Fruit fly (Drosophila melanogaster) whole organism, embryonic: ENCODE results near the gene Orc2.

Experiments used
- Bdp1 ChIP-seq: fragments of 200-800 bp; sonication (Bioruptor generic); optimal IDR thresholded peaks from 3 replicates; lab custom pipeline; 2016; ENCODE audit warnings: missing biosample characterization, missing genetic modification characterization
- Blimp-1 ChIP-seq: fragments of 200-800 bp; sonication (Bioruptor generic); optimal IDR thresholded peaks from 3 replicates; lab custom pipeline; 2018; ENCODE audit warnings: missing biosample characterization, missing genetic modification characterization, mild to moderate bottlenecking, moderate library complexity, missing genetic modification reagents
- Bteb2 ChIP-seq: fragments of 200-800 bp; sonication (Bioruptor generic); optimal IDR thresholded peaks from 2 replicates; lab custom pipeline; 2016; ENCODE audit warnings: missing biosample characterization, missing genetic modification characterization
- CG10267 ChIP-seq: fragments of 200-800 bp; sonication (Bioruptor generic); optimal IDR thresholded peaks from 2 replicates; lab custom pipeline; 2018; ENCODE audit warnings: missing biosample characterization, mild to moderate bottlenecking, missing genetic modification characterization, moderate library complexity
- CG10543 ChIP-seq: fragments of 200-800 bp; sonication (Bioruptor generic); optimal IDR thresholded peaks from 3 replicates; lab custom pipeline; 2017; ENCODE audit warnings: missing biosample characterization, mild to moderate bottlenecking, missing genetic modification characterization, moderate library complexity
- CG10654 ChIP-seq: fragments of 200-800 bp; sonication (Bioruptor generic); optimal IDR thresholded peaks from 2 replicates; lab custom pipeline; 2016; ENCODE audit warnings: missing biosample characterization, missing genetic modification characterization
- CG11695 ChIP-seq: fragments of 200-800 bp; sonication (Bioruptor generic); IDR thresholded peaks from 3 replicates; pipeline ENCODE4 v1.3.6; 2022; ENCODE audit warnings: missing biosample characterization, missing genetic modification characterization
- CG12104 ChIP-seq: fragments of 200-800 bp; sonication (Bioruptor generic); optimal IDR thresholded peaks from 3 replicates; lab custom pipeline; 2016; ENCODE audit warnings: missing biosample characterization, missing genetic modification characterization
- CG12942 ChIP-seq: fragments of 200-800 bp; sonication (Bioruptor generic); optimal IDR thresholded peaks from 3 replicates; lab custom pipeline; 2016; ENCODE audit warnings: missing biosample characterization, missing genetic modification characterization
- CG15073 ChIP-seq: fragments of 200-800 bp; sonication (Bioruptor generic); optimal IDR thresholded peaks from 2 replicates; lab custom pipeline; 2016; ENCODE audit warnings: missing biosample characterization, missing genetic modification characterization
- CG16863 ChIP-seq: fragments of 200-800 bp; sonication (Bioruptor generic); optimal IDR thresholded peaks from 3 replicates; lab custom pipeline; 2016; ENCODE audit warnings: missing biosample characterization, missing genetic modification characterization
- CG18599 ChIP-seq: fragments of 200-800 bp; sonication (Bioruptor generic); optimal IDR thresholded peaks from 3 replicates; lab custom pipeline; 2017; ENCODE audit warnings: missing biosample characterization, missing genetic modification characterization, mild to moderate bottlenecking, moderate library complexity, missing genetic modification reagents
- CG2678 ChIP-seq: fragments of 200-800 bp; sonication (Bioruptor generic); optimal IDR thresholded peaks from 3 replicates; lab custom pipeline; 2019; ENCODE audit warnings: missing biosample characterization, mild to moderate bottlenecking, missing genetic modification characterization, moderate library complexity
- CG2889 ChIP-seq: fragments of 200-800 bp; sonication (Bioruptor generic); IDR thresholded peaks from 3 replicates; pipeline ENCODE4 v1.3.6; 2022; ENCODE audit warnings: missing biosample characterization, missing genetic modification characterization
- CG32532 ChIP-seq: fragments of 200-800 bp; sonication (Bioruptor generic); IDR thresholded peaks from 2 replicates; pipeline ENCODE4 v1.3.6; 2022; ENCODE audit warnings: missing biosample characterization, missing genetic modification characterization
- CG33557 ChIP-seq: fragments of 200-800 bp; sonication (Bioruptor generic); optimal IDR thresholded peaks from 2 replicates; lab custom pipeline; 2019; ENCODE audit warnings: missing biosample characterization, mild to moderate bottlenecking, missing genetic modification characterization, moderate library complexity
- CG4328 ChIP-seq: fragments of 200-800 bp; sonication (Bioruptor generic); optimal IDR thresholded peaks from 3 replicates; lab custom pipeline; 2017; ENCODE audit warnings: missing biosample characterization, missing genetic modification reagents, missing genetic modification characterization
- CG4854 ChIP-seq: fragments of 200-800 bp; sonication (Bioruptor generic); optimal IDR thresholded peaks from 2 replicates; lab custom pipeline; 2016; ENCODE audit warnings: missing biosample characterization, missing genetic modification characterization, inconsistent platforms
- CG5953 ChIP-seq: fragments of 200-800 bp; sonication (Bioruptor generic); IDR thresholded peaks from 2 replicates; pipeline ENCODE4 v1.3.6; 2022; ENCODE audit warnings: missing biosample characterization, missing genetic modification characterization
- CG7987 ChIP-seq: fragments of 200-800 bp; sonication (Bioruptor generic); optimal IDR thresholded peaks from 2 replicates; lab custom pipeline; 2018; ENCODE audit warnings: missing biosample characterization, mild to moderate bottlenecking, missing genetic modification characterization, moderate library complexity
- CG8359 ChIP-seq: fragments of 200-800 bp; sonication (Bioruptor generic); optimal IDR thresholded peaks from 2 replicates; lab custom pipeline; 2017; ENCODE audit warnings: missing biosample characterization, mild to moderate bottlenecking, missing genetic modification characterization, borderline replicate concordance
- CG8388 ChIP-seq: fragments of 200-800 bp; sonication (Bioruptor generic); optimal IDR thresholded peaks from 2 replicates; lab custom pipeline; 2019; ENCODE audit warnings: missing biosample characterization, mild to moderate bottlenecking, missing genetic modification characterization, moderate library complexity
- CkIIα-i1 ChIP-seq: fragments of 200-800 bp; sonication (Bioruptor generic); IDR thresholded peaks from 2 replicates; pipeline ENCODE4 v1.3.6; 2022; ENCODE audit warnings: missing biosample characterization, missing genetic modification characterization
- D ChIP-seq, 2 experiments: fragments of 200-800 bp in 1 of 2; fragments of >200 bp in 1 of 2; sonication (Bioruptor generic) in 1 of 2; optimal IDR thresholded peaks; 2 replicates in 1 of 2; 3 replicates in 1 of 2; lab custom pipeline; 2017; ENCODE audit warnings: mild to moderate bottlenecking in 1 of 2, missing biosample characterization in 1 of 2, missing genetic modification characterization in 1 of 2, missing genetic modification reagents in 1 of 2
- HHEX ChIP-seq: fragments of 200-800 bp; sonication (Bioruptor generic); optimal IDR thresholded peaks from 3 replicates; lab custom pipeline; 2017; ENCODE audit warnings: missing biosample characterization, mild to moderate bottlenecking, missing genetic modification characterization, missing genetic modification reagents
- Lpt ChIP-seq: fragments of >200 bp; optimal IDR thresholded peaks from 2 replicates; lab custom pipeline; 2018; ENCODE audit warnings: missing biosample characterization, missing genetic modification characterization
- MESR4 ChIP-seq: fragments of 200-800 bp; sonication (Bioruptor generic); optimal IDR thresholded peaks from 2 replicates; lab custom pipeline; 2018; ENCODE audit warnings: missing biosample characterization, mild to moderate bottlenecking, missing genetic modification characterization, moderate library complexity
- Six4 ChIP-seq: fragments of 200-800 bp; sonication (Bioruptor generic); optimal IDR thresholded peaks from 2 replicates; lab custom pipeline; 2016; ENCODE audit warnings: missing biosample characterization, missing genetic modification characterization
- Xrp1 ChIP-seq: fragments of 200-800 bp; sonication (Bioruptor generic); IDR thresholded peaks from 2 replicates; pipeline ENCODE4 v1.3.6; 2022; ENCODE audit warnings: missing biosample characterization, missing genetic modification characterization
- ac ChIP-seq: fragments of 200-800 bp; sonication (Bioruptor generic); optimal IDR thresholded peaks from 3 replicates; lab custom pipeline; 2017; ENCODE audit warnings: missing biosample characterization, mild to moderate bottlenecking, missing genetic modification characterization
- amos ChIP-seq: fragments of 200-800 bp; sonication (Bioruptor generic); IDR thresholded peaks from 2 replicates; pipeline ENCODE4 v1.3.6; 2022; ENCODE audit warnings: missing biosample characterization, missing genetic modification characterization; ENCODE audit not compliant: partially characterized antibody
- disco-r ChIP-seq: fragments of 200-800 bp; sonication (Bioruptor generic); optimal IDR thresholded peaks from 2 replicates; lab custom pipeline; 2016; ENCODE audit warnings: missing biosample characterization, missing genetic modification characterization
- ftz-f1 ChIP-seq: fragments of 200-800 bp; sonication (Bioruptor generic); optimal IDR thresholded peaks from 2 replicates; lab custom pipeline; 2016; ENCODE audit warnings: missing biosample characterization, missing genetic modification characterization
- gem ChIP-seq: fragments of 200-800 bp; sonication (Bioruptor generic); optimal IDR thresholded peaks from 2 replicates; lab custom pipeline; 2019; ENCODE audit warnings: missing biosample characterization, mild to moderate bottlenecking, missing genetic modification characterization, moderate library complexity
- hth ChIP-seq: fragments of >200 bp; optimal IDR thresholded peaks from 2 replicates; lab custom pipeline; 2017; ENCODE audit warnings: inconsistent platforms
- insv ChIP-seq, 2 experiments: fragments of 200-800 bp; sonication (Bioruptor generic); optimal IDR thresholded peaks; 3 replicates each; lab custom pipeline; 2016 to 2018; ENCODE audit warnings: missing biosample characterization in 2 of 2, missing genetic modification characterization in 2 of 2
- knrl ChIP-seq: fragments of 200-800 bp; sonication (Bioruptor generic); IDR thresholded peaks from 3 replicates; pipeline ENCODE4 v1.3.6; 2022; ENCODE audit warnings: missing biosample characterization, missing genetic modification characterization; ENCODE audit not compliant: partially characterized antibody
- lilli ChIP-seq: fragments of 200-800 bp; sonication (Bioruptor generic); optimal IDR thresholded peaks from 3 replicates; lab custom pipeline; 2016; ENCODE audit warnings: missing biosample characterization, missing genetic modification characterization
- mld ChIP-seq: fragments of 200-800 bp; sonication (Bioruptor generic); IDR thresholded peaks from 3 replicates; pipeline ENCODE4 v1.3.6; 2022; ENCODE audit warnings: missing biosample characterization, missing genetic modification characterization; ENCODE audit not compliant: partially characterized antibody
- oc ChIP-seq: fragments of 200-800 bp; sonication (Bioruptor generic); optimal IDR thresholded peaks from 2 replicates; lab custom pipeline; 2018; ENCODE audit warnings: missing biosample characterization, mild to moderate bottlenecking, missing genetic modification characterization, moderate library complexity
- onecut ChIP-seq: fragments of 200-800 bp; sonication (Bioruptor generic); IDR thresholded peaks from 2 replicates; pipeline ENCODE4 v1.3.6; 2022; ENCODE audit warnings: missing biosample characterization, missing genetic modification characterization
- pb ChIP-seq: fragments of 200-800 bp; sonication (Bioruptor generic); optimal IDR thresholded peaks from 3 replicates; lab custom pipeline; 2016; ENCODE audit warnings: missing biosample characterization, missing genetic modification characterization
- peb ChIP-seq: fragments of 200-800 bp; sonication (Bioruptor generic); IDR thresholded peaks from 2 replicates; pipeline ENCODE4 v1.3.6; 2022; ENCODE audit warnings: missing biosample characterization, missing genetic modification characterization
- phol ChIP-seq: fragments of 200-800 bp; sonication (Bioruptor generic); optimal IDR thresholded peaks from 3 replicates; lab custom pipeline; 2018; ENCODE audit warnings: missing biosample characterization, mild to moderate bottlenecking, missing genetic modification characterization, moderate library complexity
- pros ChIP-seq: fragments of 200-800 bp; sonication (Bioruptor generic); optimal IDR thresholded peaks from 3 replicates; lab custom pipeline; 2019; ENCODE audit warnings: missing biosample characterization, mild to moderate bottlenecking, missing genetic modification characterization, moderate library complexity
- slp2 ChIP-seq: fragments of 200-800 bp; sonication (Bioruptor generic); optimal IDR thresholded peaks from 2 replicates; lab custom pipeline; 2016; ENCODE audit warnings: missing biosample characterization, missing genetic modification characterization
- ssp ChIP-seq: fragments of 200-800 bp; sonication (Bioruptor generic); IDR thresholded peaks from 2 replicates; pipeline ENCODE4 v1.3.6; 2022; ENCODE audit warnings: missing biosample characterization, missing genetic modification characterization
- sug ChIP-seq: fragments of 200-800 bp; optimal IDR thresholded peaks from 2 replicates; lab custom pipeline; 2019; ENCODE audit warnings: missing biosample characterization, mild to moderate bottlenecking, missing genetic modification characterization, moderate library complexity
- unc-4 ChIP-seq: fragments of 200-800 bp; sonication (Bioruptor generic); IDR thresholded peaks from 2 replicates; pipeline ENCODE4 v1.3.6; 2022; ENCODE audit warnings: missing biosample characterization, missing genetic modification characterization; ENCODE audit not compliant: partially characterized antibody

Gene Orc2

DNA sequence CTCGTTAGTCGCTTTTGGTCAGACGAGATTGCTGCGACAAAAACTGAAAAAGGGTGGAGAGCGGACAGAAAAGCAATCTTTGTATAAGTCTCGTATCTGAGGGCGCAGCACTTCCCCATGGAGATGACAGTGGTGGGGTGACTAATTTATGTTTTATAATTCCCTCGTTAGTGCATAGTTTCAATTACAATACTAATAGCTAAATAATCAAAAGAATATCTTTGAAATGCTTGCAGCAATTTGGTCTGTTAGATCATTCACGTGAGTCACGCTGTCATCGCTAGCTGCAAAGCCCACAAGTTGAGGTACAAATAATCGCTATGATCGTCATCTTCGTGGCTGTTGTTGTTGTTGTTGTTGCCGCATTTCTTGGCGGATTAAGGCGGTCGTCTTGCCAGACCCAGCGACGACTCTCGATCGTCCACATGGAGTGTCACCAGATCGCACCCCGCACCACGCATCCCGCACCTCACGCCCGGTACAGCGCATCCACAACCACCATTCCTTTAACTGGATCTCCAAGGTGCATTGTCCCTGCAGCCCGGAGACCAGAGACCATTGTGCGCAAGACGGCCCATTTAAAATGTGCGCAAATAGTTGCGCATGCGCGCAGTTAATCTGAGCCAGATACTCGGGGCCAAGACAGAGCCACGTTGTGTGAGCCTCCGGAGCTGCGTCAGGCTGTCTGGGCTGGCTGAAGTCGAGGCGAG, 42.7 kb upstream of the Orc2 start (continued):
- TF ChIP-seq slp2 (GFP tag; lab: Kevin White, UChicago) (no peak), onecut (peak; percentile 47; the same call in 1 of the 2 replicates), Xrp1 (peak; percentile 75), Six4 (GFP tag; lab: Kevin White, UChicago) (no peak), CG15073 (GFP tag; lab: Kevin White, UChicago) (no peak), HHEX (no peak), CG4854 (no peak), CG33557 (GFP tag; lab: Kevin White, UChicago) (peak; percentile 3), Bteb2 (GFP tag; lab: Kevin White, UChicago) (no peak), CG10543 (no peak), pb (GFP tag; lab: Kevin White, UChicago) (no peak), unc-4 (GFP tag; lab: Robert Waterston, UW) (peak; percentile 44; the same call in 1 of the 2 replicates), ac (GFP tag; lab: Kevin White, UChicago) (no peak), CG8359 (GFP tag; lab: Kevin White, UChicago) (no peak), disco-r (GFP tag; lab: Kevin White, UChicago) (no peak), CG16863 (no peak), CG32532 (GFP tag; lab: Robert Waterston, UW) (no peak), CG2678 (tag; lab: Kevin White, UChicago) (peak; percentile 51), CG10267 (tag; lab: Kevin White, UChicago) (peak; percentile 23), Blimp-1 (peak; percentile 68), CG2889 (GFP tag; lab: Robert Waterston, UW) (0 out of 3 replicates have a peak, but pooled peaks have one; percentile 27), ssp (0 out of 2 replicates have a peak, but pooled peaks have one; percentile 14), amos (GFP tag; lab: Robert Waterston, UW) (no peak), CG8388 (no peak), insv (GFP tag; optimal IDR thresholded peaks at IDR 0.05; lab: Kevin White, UChicago) (no peak), oc (tag; lab: Kevin White, UChicago) (peak; percentile 63), CG7987 (GFP tag; lab: Kevin White, UChicago) (no peak), Lpt (GFP tag; lab: Kevin White, UChicago) (no peak), CG11695 (no peak), ftz-f1 (GFP tag; lab: Kevin White, UChicago) (no peak), lilli (GFP tag; lab: Kevin White, UChicago) (no peak), knrl (peak; percentile 52; the same call in 2 of the 3 replicates), gem (peak; percentile 24), sug (tag; lab: Kevin White, UChicago) (no peak), CG5953 (GFP tag; lab: Robert Waterston, UW) (no peak), CG12942 (no peak), MESR4 (no peak), CG4328 (GFP tag; lab: Kevin White, UChicago) (no peak), peb (GFP tag; lab: Robert Waterston, UW) (peak; percentile 24; the same call in 1 of the 2 replicates), CG10654 (GFP tag; lab: Kevin White, UChicago) (no peak), CG12104 (GFP tag; lab: Kevin White, UChicago) (no peak), CkIIα-i1 (no peak), pros (GFP tag; lab: Kevin White, UChicago) (no peak), D (optimal IDR thresholded peaks at IDR 0.05; lab: Kevin White, UChicago) (no peak), D (GFP tag; optimal IDR thresholded peaks at IDR 0.05; lab: Kevin White, UChicago) (peak; percentile 38), mld (no peak), Bdp1 (GFP tag; lab: Kevin White, UChicago) (no peak), CG18599 (GFP tag; lab: Kevin White, UChicago) (peak; percentile 30), hth (lab: Kevin White, UChicago) (no peak), phol (tag; lab: Kevin White, UChicago) (peak; percentile 25)
